Fruit fly (Drosophila melanogaster): ENCODE results near the gene robo2.

The robo2 gene

dm6 chr2L:1409695-1410094 lies 10.6 kb downstream of the robo2 start:
- TF ChIP-seq Dll (optimal IDR thresholded peaks at IDR 0.05) (no peak), usp (GFP tag; optimal IDR thresholded peaks at IDR 0.05) (no peak), psq (optimal IDR thresholded peaks at IDR 0.05) (no peak), EcR (GFP tag; optimal IDR thresholded peaks at IDR 0.05) (no peak), pan (optimal IDR thresholded peaks at IDR 0.05) (no peak), CG8478 (optimal IDR thresholded peaks at IDR 0.05) (no peak)

- TF ChIP-seq CG8478 (optimal IDR thresholded peaks at IDR 0.05) (no peak), Dll (optimal IDR thresholded peaks at IDR 0.05) (no peak), usp (GFP tag; optimal IDR thresholded peaks at IDR 0.05) (no peak), EcR (GFP tag; optimal IDR thresholded peaks at IDR 0.05) (no peak)
Observed at dm6 chr2L:1405573-1405972, 14.7 kb downstream of the robo2 start.

- TF ChIP-seq psq (optimal IDR thresholded peaks at IDR 0.05), result no peak
- TF ChIP-seq Dll (optimal IDR thresholded peaks at IDR 0.05), result no peak
- TF ChIP-seq usp (GFP tag; optimal IDR thresholded peaks at IDR 0.05), result no peak
- TF ChIP-seq EcR (GFP tag; optimal IDR thresholded peaks at IDR 0.05), result no peak
- TF ChIP-seq CG8478 (optimal IDR thresholded peaks at IDR 0.05), result no peak
- TF ChIP-seq pan (optimal IDR thresholded peaks at IDR 0.05), result no peak
Observed at dm6 chr2L:1404896-1405453, 15.3 kb downstream of the robo2 start.

DNA sequence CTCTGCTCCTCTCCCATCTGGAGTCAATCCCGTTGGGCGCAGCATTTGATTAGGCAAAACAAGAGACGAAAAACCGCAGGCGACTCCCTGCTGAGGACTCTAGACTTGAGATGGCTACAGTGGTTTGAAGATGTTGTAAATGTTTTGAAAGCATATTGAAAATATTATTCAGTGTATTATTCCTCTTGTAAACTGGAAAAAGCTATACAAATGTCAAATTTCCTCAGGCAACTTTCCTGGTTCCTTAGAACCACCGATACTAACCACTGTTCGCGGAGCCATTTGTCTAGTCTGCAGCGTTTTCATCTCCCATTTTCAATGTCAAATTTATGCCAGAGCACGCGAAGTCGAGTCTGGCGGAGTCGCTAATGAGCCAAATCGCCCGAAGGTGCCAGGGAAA lies 17.5 kb downstream of the robo2 start:
- TF ChIP-seq usp (GFP tag; optimal IDR thresholded peaks at IDR 0.05), result no peak
- TF ChIP-seq Dll (optimal IDR thresholded peaks at IDR 0.05), result no peak
- no peak for TF ChIP-seq CG8478 (optimal IDR thresholded peaks at IDR 0.05)
- no peak for TF ChIP-seq EcR (GFP tag; optimal IDR thresholded peaks at IDR 0.05)
- no peak for TF ChIP-seq psq (optimal IDR thresholded peaks at IDR 0.05)
- TF ChIP-seq pan (optimal IDR thresholded peaks at IDR 0.05), result no peak

dm6 chr2L:1399434-1399833 lies 20.8 kb downstream of the robo2 start:
- TF ChIP-seq pan (optimal IDR thresholded peaks at IDR 0.05), result no peak
- no peak for TF ChIP-seq EcR (GFP tag; optimal IDR thresholded peaks at IDR 0.05)
- no peak for TF ChIP-seq CG8478 (optimal IDR thresholded peaks at IDR 0.05)
- no peak for TF ChIP-seq Dll (optimal IDR thresholded peaks at IDR 0.05)

DNA sequence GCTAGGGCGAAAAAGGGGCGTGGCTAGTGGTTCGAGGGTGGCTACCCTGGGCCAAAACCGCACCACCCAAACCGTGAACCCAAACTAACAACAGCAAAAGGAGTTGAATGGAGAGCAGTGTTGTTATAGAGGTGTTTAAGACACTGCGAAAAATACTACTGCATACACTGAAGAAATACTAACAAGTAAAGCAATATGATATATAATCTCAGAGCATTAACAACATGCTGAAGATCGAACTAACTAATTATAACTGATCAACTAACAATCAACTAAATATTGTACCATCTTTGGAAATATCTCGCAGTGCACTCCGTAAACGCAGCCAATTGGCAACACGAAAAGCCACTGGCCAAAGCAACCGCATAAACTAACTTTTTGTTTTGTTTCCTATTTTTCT lies 26.6 kb downstream of the robo2 start:
- TF ChIP-seq pan (optimal IDR thresholded peaks at IDR 0.05), result no peak
- no peak for TF ChIP-seq EcR (GFP tag; optimal IDR thresholded peaks at IDR 0.05)
- TF ChIP-seq Dll (optimal IDR thresholded peaks at IDR 0.05), result no peak
- TF ChIP-seq usp (GFP tag; optimal IDR thresholded peaks at IDR 0.05), result no peak
- TF ChIP-seq CG8478 (optimal IDR thresholded peaks at IDR 0.05), result no peak
- TF ChIP-seq psq (optimal IDR thresholded peaks at IDR 0.05), result no peak

DNA sequence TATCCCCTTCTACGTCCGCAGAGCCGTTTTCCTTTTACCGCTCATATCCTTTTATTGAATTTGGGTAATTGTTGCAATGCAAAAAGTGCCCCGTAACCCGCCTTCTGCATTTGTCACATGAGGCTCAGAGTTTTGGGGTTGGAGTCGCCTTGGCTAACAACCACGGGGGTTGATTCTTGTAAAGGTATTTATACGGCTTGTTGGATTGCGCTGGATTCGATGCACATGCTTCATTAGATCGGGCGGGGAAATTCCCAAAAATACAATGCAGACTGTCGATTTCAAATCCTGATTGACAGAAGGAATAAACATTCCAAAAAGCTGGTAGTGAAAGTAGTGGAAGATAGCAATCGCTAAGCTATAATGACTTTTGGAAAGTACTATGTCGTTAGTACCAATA lies 30.0 kb downstream of the robo2 start:
- TF ChIP-seq pan (optimal IDR thresholded peaks at IDR 0.05) (no peak), psq (optimal IDR thresholded peaks at IDR 0.05) (no peak), Dll (optimal IDR thresholded peaks at IDR 0.05) (no peak), EcR (GFP tag; optimal IDR thresholded peaks at IDR 0.05) (no peak), CG8478 (optimal IDR thresholded peaks at IDR 0.05) (no peak), usp (GFP tag; optimal IDR thresholded peaks at IDR 0.05) (no peak)

DNA sequence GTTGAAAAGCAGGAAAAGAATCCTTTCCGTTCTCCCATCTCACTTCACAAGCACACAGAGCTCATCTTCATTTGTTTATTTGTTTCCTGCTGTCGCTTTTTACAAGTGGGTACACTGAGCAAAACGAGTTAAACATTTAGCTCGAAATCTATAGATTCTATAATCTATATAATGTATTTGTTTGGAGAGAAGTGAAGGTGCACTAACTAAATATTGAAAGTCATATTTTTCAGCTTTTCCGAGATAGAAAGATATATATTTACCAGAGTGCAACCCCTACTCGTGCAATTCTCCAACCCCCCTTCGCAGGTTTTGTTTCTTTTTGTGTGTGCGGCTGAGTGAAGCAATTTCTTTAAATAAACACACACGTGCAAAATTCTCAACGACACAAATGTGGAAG lies 32.4 kb downstream of the robo2 start:
- TF ChIP-seq pan (optimal IDR thresholded peaks at IDR 0.05), result no peak
- no peak for TF ChIP-seq EcR (GFP tag; optimal IDR thresholded peaks at IDR 0.05)
- TF ChIP-seq usp (GFP tag; optimal IDR thresholded peaks at IDR 0.05), result no peak
- TF ChIP-seq Dll (optimal IDR thresholded peaks at IDR 0.05), result no peak
- no peak for TF ChIP-seq psq (optimal IDR thresholded peaks at IDR 0.05)
- no peak for TF ChIP-seq CG8478 (optimal IDR thresholded peaks at IDR 0.05)

DNA sequence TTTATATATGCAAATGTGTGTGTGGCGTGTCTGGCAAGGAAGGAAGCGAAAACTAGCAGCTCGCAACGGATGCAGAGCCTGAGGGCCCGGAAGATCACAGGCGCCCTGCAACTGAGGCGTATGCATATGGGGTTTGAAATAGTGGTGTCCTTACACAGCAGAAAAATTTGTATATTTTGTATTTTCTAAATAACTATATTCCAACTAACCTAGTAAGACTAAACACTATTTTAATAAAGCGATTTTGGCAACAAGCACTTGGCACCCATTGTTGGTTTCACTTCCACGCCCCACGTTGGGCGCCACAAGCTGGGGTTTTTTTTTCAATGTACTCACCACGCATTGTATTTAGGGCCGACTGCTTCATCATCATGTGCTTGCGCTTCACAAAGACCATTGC lies 33.7 kb downstream of the robo2 start:
- TF ChIP-seq CG8478 (optimal IDR thresholded peaks at IDR 0.05) (no peak), pan (optimal IDR thresholded peaks at IDR 0.05) (no peak), EcR (GFP tag; optimal IDR thresholded peaks at IDR 0.05) (no peak)

DNA sequence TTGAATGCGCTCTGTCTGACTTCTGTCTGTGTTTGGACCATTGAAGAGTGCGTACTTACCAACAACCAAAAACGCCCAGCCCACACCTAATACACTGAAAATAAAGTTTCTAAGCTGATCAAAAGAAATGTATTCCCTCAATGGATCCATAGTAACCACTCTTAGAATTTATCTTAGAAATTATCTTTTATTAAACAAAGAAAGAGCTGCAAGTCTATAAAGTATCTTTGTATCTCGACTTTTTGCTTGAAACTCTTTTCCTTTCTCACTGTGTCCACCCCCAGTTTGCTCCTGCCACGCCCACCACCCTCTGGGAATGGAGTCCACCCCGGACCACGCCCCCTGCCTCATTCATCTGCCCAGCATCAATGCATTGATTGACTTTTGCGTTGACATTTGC lies 42.6 kb downstream of the robo2 start:
- TF ChIP-seq CG8478 (optimal IDR thresholded peaks at IDR 0.05) (no peak), EcR (GFP tag; optimal IDR thresholded peaks at IDR 0.05) (no peak), Dll (optimal IDR thresholded peaks at IDR 0.05) (no peak), pan (optimal IDR thresholded peaks at IDR 0.05) (no peak), psq (optimal IDR thresholded peaks at IDR 0.05) (no peak), usp (GFP tag; optimal IDR thresholded peaks at IDR 0.05) (no peak)

- TF ChIP-seq psq (optimal IDR thresholded peaks at IDR 0.05) (no peak), pan (optimal IDR thresholded peaks at IDR 0.05) (no peak), EcR (GFP tag; optimal IDR thresholded peaks at IDR 0.05) (no peak), usp (GFP tag; optimal IDR thresholded peaks at IDR 0.05) (no peak), Dll (optimal IDR thresholded peaks at IDR 0.05) (no peak), CG8478 (optimal IDR thresholded peaks at IDR 0.05) (no peak)
Observed at dm6 chr2L:1367696-1368095, 52.6 kb downstream of the robo2 start, which contains the start of gene CG14346. Gene CG14346, plus strand, starts transcription at chr2L:1367996.

DNA sequence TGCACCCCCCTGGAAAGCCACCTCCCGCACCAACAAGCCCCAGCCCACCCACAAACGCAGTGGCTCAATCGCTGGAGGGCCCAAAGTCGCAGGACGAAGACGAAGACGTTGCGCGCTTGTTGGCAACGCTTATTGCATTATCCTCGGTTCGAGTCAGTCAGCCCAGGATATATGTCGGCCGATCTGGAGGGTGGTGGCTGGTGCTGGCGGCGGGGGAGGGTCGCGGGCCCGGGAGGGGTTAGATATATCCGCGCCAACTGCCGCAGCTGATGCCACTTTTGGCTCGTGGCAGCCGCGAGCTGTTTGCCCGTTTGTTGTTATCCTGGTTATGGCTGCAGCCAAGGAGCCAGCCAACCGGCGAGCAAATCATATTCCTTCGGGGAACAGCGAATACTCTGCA lies 55.2 kb downstream of the robo2 start:
- no peak for TF ChIP-seq CG8478 (optimal IDR thresholded peaks at IDR 0.05)
- no peak for TF ChIP-seq psq (optimal IDR thresholded peaks at IDR 0.05)
- TF ChIP-seq usp (GFP tag; optimal IDR thresholded peaks at IDR 0.05), result no peak
- TF ChIP-seq EcR (GFP tag; optimal IDR thresholded peaks at IDR 0.05), result no peak
- TF ChIP-seq pan (optimal IDR thresholded peaks at IDR 0.05), result no peak
- TF ChIP-seq Dll (optimal IDR thresholded peaks at IDR 0.05), result no peak

Data from whole organism.